Worm (Caenorhabditis elegans) whole organism, young adult: ENCODE results near the gene R11G10.4.

Experiments
- B0336.3 ChIP-seq: fragments of 200-800 bp; sonication (Bioruptor generic); IDR thresholded peaks from 2 replicates; pipeline ENCODE4 v1.3.6; 2022; ENCODE audit warnings: missing genetic modification characterization, missing compliant biosample characterization
- D2030.7 ChIP-seq: fragments of 200-800 bp; sonication (Bioruptor generic); IDR thresholded peaks from 2 replicates; pipeline ENCODE4 v1.3.6; 2022; ENCODE audit warnings: missing genetic modification reagents, missing genetic modification characterization, missing compliant biosample characterization
- mes-4 ChIP-seq: sonication (generic microtip); optimal IDR thresholded peaks from 2 replicates; lab custom pipeline; 2016; ENCODE audit warnings: missing genotype, missing genetic modification characterization, missing compliant biosample characterization
- repo-1 ChIP-seq: sonication (generic microtip); optimal IDR thresholded peaks from 2 replicates; lab custom pipeline; 2017; ENCODE audit warnings: mild to moderate bottlenecking, missing genetic modification characterization, missing compliant biosample characterization

DNA sequence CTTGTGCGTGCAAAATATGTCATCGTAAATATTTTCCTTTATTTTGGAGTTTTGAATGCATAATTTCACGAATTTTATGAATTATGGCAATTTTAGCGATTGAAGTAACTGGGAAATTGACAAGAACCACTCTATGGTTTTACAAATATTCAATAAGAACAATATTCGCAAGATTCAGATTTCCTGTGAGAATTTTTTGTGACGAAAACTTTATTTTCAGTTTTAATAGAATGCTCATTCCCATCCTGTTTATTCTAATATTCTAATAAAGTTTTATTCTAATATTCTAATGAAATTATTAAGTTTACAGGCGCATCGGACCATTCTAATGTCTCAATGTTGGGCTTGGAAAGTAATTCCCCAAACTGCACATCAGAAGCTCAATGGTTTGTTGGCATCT lies 16.8 kb downstream of the R11G10.4 start, which contains the start of gene R11G10.3:
- TF ChIP-seq repo-1 = no peak
- TF ChIP-seq mes-4 (tag; lab: Kevin White, UChicago) = no peak
- no peak for TF ChIP-seq D2030.7 (GFP tag; lab: Robert Waterston, UW)
- no peak for TF ChIP-seq B0336.3
